Worm (Caenorhabditis elegans) whole organism, L4/young adult: ENCODE data around the gene Y57G11C.52.

Source experiments
- W03F9.2 ChIP-seq: fragments of 150-350 bp; optimal IDR thresholded peaks from 2 replicates; lab custom pipeline; 2014; ENCODE audit warnings: missing biosample characterization, missing genetic modification characterization
- dao-5 ChIP-seq: sonication (generic microtip); optimal IDR thresholded peaks from 2 replicates; lab custom pipeline; 2016; ENCODE audit warnings: missing genotype, missing genetic modification characterization, moderate library complexity, missing compliant biosample characterization
- him-1 ChIP-seq: sonication (generic microtip); optimal IDR thresholded peaks from 2 replicates; lab custom pipeline; 2016; ENCODE audit warnings: missing genotype, missing genetic modification reagents, missing genetic modification characterization, missing compliant biosample characterization

DNA sequence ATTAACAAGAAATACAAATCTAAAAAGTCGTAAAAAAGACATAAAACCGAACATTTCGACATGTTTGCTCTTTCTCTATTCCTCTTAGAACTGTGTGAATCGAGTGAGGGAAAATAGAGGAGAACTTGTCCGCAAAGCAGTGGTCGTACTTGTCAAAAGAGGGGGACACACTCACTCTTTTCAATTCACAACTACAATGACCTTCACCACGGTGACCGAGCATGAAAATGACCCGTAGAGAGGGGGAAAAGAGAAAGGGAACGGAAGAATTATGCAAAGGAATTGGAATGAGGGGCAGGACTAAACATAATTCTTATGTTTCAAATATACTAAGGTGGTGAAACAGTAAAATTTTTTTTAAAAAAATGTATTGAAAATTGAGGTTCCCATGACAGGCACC is 20.3 kb upstream of the Y57G11C.52 start:
- TF ChIP-seq him-1 (tag; lab: Kevin White, UChicago) (no peak), dao-5 (tag; lab: Kevin White, UChicago) (no peak), W03F9.2 (tag; lab: Kevin White, UChicago) (no peak)
